Worm (Caenorhabditis elegans) whole organism, late embryonic: ENCODE data around the gene F22F1.3.

ENCODE experiments used
- dve-1 ChIP-seq: sonication (generic microtip); optimal IDR thresholded peaks from 2 replicates; lab custom pipeline; 2017; ENCODE audit warnings: antibody characterized with exemption, mild to moderate bottlenecking, missing genetic modification characterization, missing compliant biosample characterization
- hlh-8 ChIP-seq: sonication (generic microtip); optimal IDR thresholded peaks from 2 replicates; lab custom pipeline; 2016; ENCODE audit warnings: missing genotype, missing genetic modification characterization, missing compliant biosample characterization

The F22F1.3 gene

ce11 chrX:8116157-8116556 lies 46.7 kb downstream of the F22F1.3 start, which contains the start of gene hlh-8:
hlh-8 (plus strand) TSS chrX:8116457.
- TF ChIP-seq dve-1 (tag; lab: Kevin White, UChicago), result no peak
- peak; percentile 49 for TF ChIP-seq hlh-8 (tag; lab: Kevin White, UChicago)
